Fruit fly (Drosophila melanogaster) whole organism, prepupa: ENCODE results near the gene IscU.

Experiments used
- Blimp-1 ChIP-seq: fragments of 200-800 bp; sonication (Bioruptor generic); optimal IDR thresholded peaks from 3 replicates; lab custom pipeline; 2017; ENCODE audit warnings: missing biosample characterization, missing genetic modification characterization, mild to moderate bottlenecking, moderate library complexity, missing genetic modification reagents
- CG10631 ChIP-seq: fragments of 200-800 bp; sonication (Bioruptor generic); optimal IDR thresholded peaks from 2 replicates; lab custom pipeline; 2016; ENCODE audit warnings: missing biosample characterization, missing genetic modification characterization
- CG10669 ChIP-seq: fragments of 200-800 bp; sonication (Bioruptor generic); optimal IDR thresholded peaks from 3 replicates; lab custom pipeline; 2018; ENCODE audit warnings: missing biosample characterization, mild to moderate bottlenecking, missing genetic modification characterization, moderate library complexity
- CG11762 ChIP-seq: fragments of 200-800 bp; sonication (Bioruptor generic); optimal IDR thresholded peaks from 3 replicates; lab custom pipeline; 2016; ENCODE audit warnings: missing biosample characterization, missing genetic modification characterization; ENCODE audit not compliant: insufficient read depth
- CG1621 ChIP-seq: fragments of 200-800 bp; sonication (Bioruptor generic); optimal IDR thresholded peaks from 3 replicates; lab custom pipeline; 2018; ENCODE audit warnings: missing biosample characterization, mild to moderate bottlenecking, missing genetic modification characterization
- CG16779 ChIP-seq: fragments of 200-800 bp; sonication (Bioruptor generic); optimal IDR thresholded peaks from 3 replicates; lab custom pipeline; 2017; ENCODE audit warnings: missing biosample characterization, mild to moderate bottlenecking, missing genetic modification characterization
- CG3032 ChIP-seq: fragments of 200-800 bp; optimal IDR thresholded peaks from 2 replicates; lab custom pipeline; 2019; ENCODE audit warnings: missing biosample characterization, mild to moderate bottlenecking, missing genetic modification characterization, moderate library complexity
- CG31627 ChIP-seq: fragments of 200-800 bp; sonication (Bioruptor generic); optimal IDR thresholded peaks from 3 replicates; lab custom pipeline; 2016; ENCODE audit warnings: missing biosample characterization, missing genetic modification characterization
- CG32006 ChIP-seq: fragments of 200-800 bp; sonication (Bioruptor generic); optimal IDR thresholded peaks from 3 replicates; lab custom pipeline; 2017; ENCODE audit warnings: missing biosample characterization, mild to moderate bottlenecking, missing genetic modification characterization
- CG34406 ChIP-seq: fragments of 200-800 bp; sonication (Bioruptor generic); optimal IDR thresholded peaks from 3 replicates; lab custom pipeline; 2016; ENCODE audit warnings: missing biosample characterization, missing genetic modification characterization
- CG3919 ChIP-seq: fragments of 200-800 bp; sonication (Bioruptor generic); optimal IDR thresholded peaks from 3 replicates; lab custom pipeline; 2016; ENCODE audit warnings: missing biosample characterization, missing genetic modification characterization
- CG4318 ChIP-seq: fragments of 200-800 bp; sonication (Bioruptor generic); optimal IDR thresholded peaks from 3 replicates; lab custom pipeline; 2017; ENCODE audit warnings: missing biosample characterization, mild to moderate bottlenecking, missing genetic modification characterization
- CG6163 ChIP-seq: fragments of 200-800 bp; sonication (Bioruptor generic); IDR thresholded peaks from 3 replicates; pipeline ENCODE4 v1.3.6; 2022; ENCODE audit warnings: missing biosample characterization, missing genetic modification characterization
- CG6276 ChIP-seq: fragments of 200-800 bp; sonication (Bioruptor generic); optimal IDR thresholded peaks from 2 replicates; lab custom pipeline; 2017; ENCODE audit warnings: missing biosample characterization, mild to moderate bottlenecking, missing genetic modification characterization
- CG6792 ChIP-seq: fragments of 200-800 bp; sonication (Bioruptor generic); optimal IDR thresholded peaks from 3 replicates; lab custom pipeline; 2016; ENCODE audit warnings: missing biosample characterization, missing genetic modification characterization
- CG6808 ChIP-seq: fragments of 200-800 bp; sonication (Bioruptor generic); optimal IDR thresholded peaks from 3 replicates; lab custom pipeline; 2017; ENCODE audit warnings: missing biosample characterization, missing genetic modification characterization, mild to moderate bottlenecking, moderate library complexity, missing genetic modification reagents
- CG7368 ChIP-seq: fragments of 200-800 bp; sonication (Bioruptor generic); optimal IDR thresholded peaks from 3 replicates; lab custom pipeline; 2016; ENCODE audit warnings: missing biosample characterization, missing genetic modification characterization
- CG8119 ChIP-seq: fragments of 200-800 bp; sonication (Bioruptor generic); IDR thresholded peaks from 3 replicates; pipeline ENCODE4 v1.3.6; 2022; ENCODE audit warnings: missing biosample characterization, missing genetic modification characterization
- CG8319 ChIP-seq: fragments of 200-800 bp; sonication (Bioruptor generic); optimal IDR thresholded peaks from 3 replicates; lab custom pipeline; 2016; ENCODE audit warnings: missing biosample characterization, missing genetic modification characterization
- CG8632 ChIP-seq: fragments of 200-800 bp; sonication (Bioruptor generic); optimal IDR thresholded peaks from 3 replicates; lab custom pipeline; 2016; ENCODE audit warnings: missing biosample characterization, missing genetic modification characterization
- Eip75B ChIP-seq: fragments of 200-800 bp; sonication (Bioruptor generic); optimal IDR thresholded peaks from 3 replicates; lab custom pipeline; 2016; ENCODE audit warnings: missing biosample characterization, missing genetic modification characterization
- Eip93F ChIP-seq: fragments of 200-800 bp; sonication (Bioruptor generic); optimal IDR thresholded peaks from 2 replicates; lab custom pipeline; 2016; ENCODE audit warnings: missing biosample characterization, mild to moderate bottlenecking, missing genetic modification characterization
- Ets21C ChIP-seq: fragments of 200-800 bp; sonication (Bioruptor generic); optimal IDR thresholded peaks from 3 replicates; lab custom pipeline; 2016; ENCODE audit warnings: missing biosample characterization, missing genetic modification characterization
- Ets96B ChIP-seq: fragments of 200-800 bp; optimal IDR thresholded peaks from 2 replicates; lab custom pipeline; 2019; ENCODE audit warnings: missing biosample characterization, mild to moderate bottlenecking, missing genetic modification characterization, moderate library complexity
- Hr39 ChIP-seq: fragments of 200-800 bp; sonication (Bioruptor generic); optimal IDR thresholded peaks from 2 replicates; lab custom pipeline; 2016; ENCODE audit warnings: missing biosample characterization, missing genetic modification characterization
- Hr4 ChIP-seq: fragments of 200-800 bp; sonication (Bioruptor generic); optimal IDR thresholded peaks from 3 replicates; lab custom pipeline; 2016; ENCODE audit warnings: missing biosample characterization, missing genetic modification characterization
- Lpt ChIP-seq: fragments of 200-800 bp; sonication (Bioruptor generic); optimal IDR thresholded peaks from 3 replicates; lab custom pipeline; 2016; ENCODE audit warnings: missing biosample characterization, missing genetic modification characterization
- Met ChIP-seq: fragments of 200-800 bp; sonication (Bioruptor generic); optimal IDR thresholded peaks from 3 replicates; lab custom pipeline; 2016; ENCODE audit warnings: missing biosample characterization, missing genetic modification characterization
- OdsH ChIP-seq: fragments of 200-800 bp; sonication (Bioruptor generic); optimal IDR thresholded peaks from 3 replicates; lab custom pipeline; 2016; ENCODE audit warnings: missing biosample characterization, missing genetic modification characterization
- Smox ChIP-seq: fragments of 200-800 bp; sonication (Bioruptor generic); optimal IDR thresholded peaks from 3 replicates; lab custom pipeline; 2016; ENCODE audit warnings: missing biosample characterization, missing genetic modification characterization
- Sox102F ChIP-seq: fragments of 200-800 bp; sonication (Bioruptor generic); optimal IDR thresholded peaks from 2 replicates; lab custom pipeline; 2016; ENCODE audit warnings: missing biosample characterization, mild to moderate bottlenecking, missing genetic modification characterization
- Sox14 ChIP-seq: fragments of 200-800 bp; sonication (Bioruptor generic); optimal IDR thresholded peaks from 3 replicates; lab custom pipeline; 2016; ENCODE audit warnings: missing biosample characterization, missing genetic modification characterization
- Sox15 ChIP-seq: fragments of 200-800 bp; sonication (Bioruptor generic); optimal IDR thresholded peaks from 3 replicates; lab custom pipeline; 2016; ENCODE audit warnings: missing biosample characterization, missing genetic modification characterization
- achi ChIP-seq: fragments of 200-800 bp; sonication (Bioruptor generic); optimal IDR thresholded peaks from 3 replicates; lab custom pipeline; 2016; ENCODE audit warnings: missing biosample characterization, missing genetic modification characterization
- cyc ChIP-seq: fragments of 200-800 bp; sonication (Bioruptor generic); optimal IDR thresholded peaks from 3 replicates; lab custom pipeline; 2016; ENCODE audit warnings: missing biosample characterization, missing genetic modification characterization
- dac ChIP-seq: fragments of 200-800 bp; sonication (Bioruptor generic); optimal IDR thresholded peaks from 2 replicates; lab custom pipeline; 2017; ENCODE audit warnings: missing biosample characterization, mild to moderate bottlenecking, missing genetic modification characterization
- eg ChIP-seq: fragments of 200-800 bp; sonication (Bioruptor generic); IDR thresholded peaks from 3 replicates; pipeline ENCODE4 v1.3.6; 2022; ENCODE audit warnings: missing biosample characterization, missing genetic modification characterization
- esn ChIP-seq: fragments of 200-800 bp; sonication (Bioruptor generic); optimal IDR thresholded peaks from 2 replicates; lab custom pipeline; 2016; ENCODE audit warnings: missing biosample characterization, mild to moderate bottlenecking, missing genetic modification characterization, moderate library complexity
- fd59A ChIP-seq: fragments of 200-800 bp; sonication (Bioruptor generic); optimal IDR thresholded peaks from 2 replicates; lab custom pipeline; 2017; ENCODE audit warnings: missing biosample characterization, mild to moderate bottlenecking, missing genetic modification characterization, missing genetic modification reagents
- fd85E ChIP-seq: fragments of 200-800 bp; sonication (Bioruptor generic); optimal IDR thresholded peaks from 3 replicates; lab custom pipeline; 2016; ENCODE audit warnings: missing biosample characterization, missing genetic modification characterization
- fkh ChIP-seq: fragments of 200-800 bp; sonication (Bioruptor generic); optimal IDR thresholded peaks from 3 replicates; lab custom pipeline; 2017; ENCODE audit warnings: missing biosample characterization, mild to moderate bottlenecking, missing genetic modification characterization, moderate library complexity
- net ChIP-seq: fragments of 200-800 bp; sonication (Bioruptor generic); optimal IDR thresholded peaks from 3 replicates; lab custom pipeline; 2016; ENCODE audit warnings: missing biosample characterization, missing genetic modification characterization
- pdm3 ChIP-seq: fragments of 200-800 bp; sonication (Bioruptor generic); optimal IDR thresholded peaks from 3 replicates; lab custom pipeline; 2016; ENCODE audit warnings: missing biosample characterization, missing genetic modification characterization
- salr ChIP-seq, 2 experiments: fragments of 200-800 bp; sonication (Bioruptor generic); optimal IDR thresholded peaks; 3 replicates each; lab custom pipeline; 2016 to 2018; ENCODE audit warnings: missing biosample characterization in 2 of 2, missing genetic modification characterization in 2 of 2, mild to moderate bottlenecking in 1 of 2
- spab ChIP-seq: fragments of 200-800 bp; sonication (Bioruptor generic); optimal IDR thresholded peaks from 2 replicates; lab custom pipeline; 2017; ENCODE audit warnings: missing biosample characterization, mild to moderate bottlenecking, missing genetic modification characterization, missing genetic modification reagents
- ss ChIP-seq, 2 experiments: fragments of 200-800 bp; sonication (Bioruptor generic); optimal IDR thresholded peaks; 2 replicates in 1 of 2; 3 replicates in 1 of 2; lab custom pipeline; 2017 to 2018; ENCODE audit warnings: mild to moderate bottlenecking in 2 of 2, missing biosample characterization in 2 of 2, missing genetic modification characterization in 2 of 2, moderate library complexity in 1 of 2
- svp ChIP-seq: fragments of 200-800 bp; sonication (Bioruptor generic); peaks from one replicate; lab custom pipeline; 2016; ENCODE audit warnings: missing biosample characterization, missing genetic modification characterization
- vri ChIP-seq: fragments of 200-800 bp; sonication (Bioruptor generic); optimal IDR thresholded peaks from 3 replicates; lab custom pipeline; 2016; ENCODE audit warnings: missing biosample characterization, mild to moderate bottlenecking, missing genetic modification characterization

Gene IscU

DNA sequence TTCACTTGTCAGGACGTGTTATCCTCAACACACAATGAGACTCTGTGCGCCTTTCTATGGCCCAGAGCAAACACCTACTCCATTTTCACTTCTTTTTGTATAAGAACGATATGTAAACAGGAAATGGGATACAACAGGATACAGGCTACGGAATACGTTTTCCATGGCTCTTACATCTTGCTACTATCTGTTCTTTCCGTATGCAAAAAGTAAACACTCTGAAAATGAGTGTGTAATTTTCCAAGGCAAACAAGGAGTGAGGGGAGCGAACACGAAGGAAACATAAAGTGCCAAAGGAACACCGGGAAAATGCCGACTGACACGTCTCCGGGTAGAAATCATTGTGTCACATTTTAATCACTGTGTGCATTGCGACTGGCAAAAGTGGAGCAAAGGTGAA, 26.6 kb upstream of the IscU start:
- peak; percentile 66 for TF ChIP-seq fkh (GFP tag; lab: Kevin White, UChicago)
- no peak for TF ChIP-seq CG6163

- TF ChIP-seq CG3919 (peak; percentile 68), Hr39 (GFP tag; lab: Kevin White, UChicago) (peak; percentile 49), CG8319 (GFP tag; lab: Kevin White, UChicago) (peak; percentile 23), esn (peak; percentile 63), CG31627 (peak; percentile 49), Met (GFP tag; lab: Kevin White, UChicago) (peak; percentile 63), salr (GFP tag; optimal IDR thresholded peaks at IDR 0.05; lab: Kevin White, UChicago) (peak in 1 of 2 experiments; percentile 35), Ets21C (GFP tag; lab: Kevin White, UChicago) (no peak), Eip93F (no peak), vri (no peak), CG8632 (GFP tag; lab: Kevin White, UChicago) (peak; percentile 33), Lpt (peak; percentile 55), Blimp-1 (GFP tag; lab: Kevin White, UChicago) (no peak), Sox14 (peak; percentile 50), fd85E (GFP tag; lab: Kevin White, UChicago) (no peak), CG32006 (peak; percentile 73), svp (GFP tag; lab: Kevin White, UChicago) (peak; percentile 83), achi (GFP tag; lab: Kevin White, UChicago) (peak; percentile 62), CG6276 (peak; percentile 52), dac (GFP tag; lab: Kevin White, UChicago) (peak; percentile 11), CG6808 (GFP tag; lab: Kevin White, UChicago) (peak; percentile 43), CG7368 (GFP tag; lab: Kevin White, UChicago) (peak; percentile 35), pdm3 (GFP tag; lab: Kevin White, UChicago) (peak; percentile 59), CG3032 (tag; lab: Kevin White, UChicago) (peak; percentile 35), Eip75B (peak; percentile 64), net (GFP tag; lab: Kevin White, UChicago) (peak; percentile 58), CG8119 (GFP tag; lab: Robert Waterston, UW) (peak; percentile 70), fkh (GFP tag; lab: Kevin White, UChicago) (no peak), CG1621 (peak; percentile 59), CG34406 (GFP tag; lab: Kevin White, UChicago) (peak; percentile 49), Sox102F (GFP tag; lab: Kevin White, UChicago) (peak; percentile 60), OdsH (GFP tag; lab: Kevin White, UChicago) (peak; percentile 54), ss (GFP tag; optimal IDR thresholded peaks at IDR 0.05; lab: Kevin White, UChicago) (peak in 1 of 2 experiments; percentile 50), fd59A (GFP tag; lab: Kevin White, UChicago) (peak; percentile 2), Ets96B (tag; lab: Kevin White, UChicago) (peak; percentile 69), cyc (GFP tag; lab: Kevin White, UChicago) (peak; percentile 54), CG10631 (peak; percentile 61), CG10669 (GFP tag; lab: Kevin White, UChicago) (peak; percentile 64), Sox15 (GFP tag; lab: Kevin White, UChicago) (peak; percentile 28), Hr4 (GFP tag; lab: Kevin White, UChicago) (peak; percentile 67), CG11762 (GFP tag; lab: Kevin White, UChicago) (peak; percentile 52), CG16779 (tag; lab: Kevin White, UChicago) (no peak), spab (GFP tag; lab: Kevin White, UChicago) (peak; percentile 55), CG4318 (GFP tag; lab: Kevin White, UChicago) (peak; percentile 21), CG6792 (peak; percentile 55), Smox (peak; percentile 45), eg (GFP tag; lab: Robert Waterston, UW) (peak; percentile 74)
These were observed 25.6 kb upstream of the IscU start for dm6 chr3R:8849373-8850228.
